Worm (Caenorhabditis elegans) whole organism, L4/young adult: ENCODE data around the gene C55A6.11.

ENCODE experiments used
- dao-5 ChIP-seq: sonication (generic microtip); optimal IDR thresholded peaks from 2 replicates; lab custom pipeline; 2016; ENCODE audit warnings: missing genotype, missing genetic modification characterization, moderate library complexity, missing compliant biosample characterization
- him-1 ChIP-seq: sonication (generic microtip); optimal IDR thresholded peaks from 2 replicates; lab custom pipeline; 2016; ENCODE audit warnings: missing genotype, missing genetic modification reagents, missing genetic modification characterization, missing compliant biosample characterization

ce11 chrV:11532535-11532853 lies 12.2 kb downstream of the C55A6.11 start:
- TF ChIP-seq him-1 (tag; lab: Kevin White, UChicago) (no peak), dao-5 (tag; lab: Kevin White, UChicago) (no peak)
